Fruit fly (Drosophila melanogaster) Kc167 (cell line): ENCODE measurements around the gene da.

ENCODE experiments used
- Sin3A ChIP-seq: fragments of >200 bp; optimal IDR thresholded peaks from 2 replicates; lab custom pipeline; 2018; ENCODE audit warnings: missing external identifiers
- insv ChIP-seq: fragments of >200 bp; optimal IDR thresholded peaks from 3 replicates; lab custom pipeline; 2018; ENCODE audit warnings: missing external identifiers
- psq ChIP-seq: fragments of >200 bp; optimal IDR thresholded peaks from 2 replicates; lab custom pipeline; 2017; ENCODE audit warnings: missing external identifiers

DNA sequence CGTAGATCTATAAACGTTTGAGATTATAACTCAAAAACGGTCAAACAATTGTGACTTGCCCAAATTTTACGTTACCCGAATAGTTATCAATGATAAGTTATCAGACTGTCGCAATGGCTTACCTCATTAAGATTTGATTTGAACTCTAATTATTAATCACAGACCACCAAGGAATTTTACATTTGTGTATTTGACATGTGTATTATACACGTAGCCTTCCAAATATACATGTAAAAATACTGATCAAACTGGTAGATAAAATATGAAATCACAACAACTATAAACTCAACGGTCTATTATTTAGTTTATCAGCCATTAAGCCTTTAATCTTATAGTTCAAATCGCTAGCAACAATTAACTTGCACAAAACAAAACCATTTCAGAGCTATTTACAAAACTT is 5.6 kb downstream of the da start:
- TF ChIP-seq psq (no peak), Sin3A (lab: Kevin White, UChicago) (no peak), insv (lab: Kevin White, UChicago) (no peak)
